Fruit fly (Drosophila melanogaster): ENCODE data around the gene Zip99C.

Zip99C gene

dm6 chr3R:29894393-29894792 lies 25.7 kb upstream of the Zip99C start (continued):
- TF ChIP-seq Oaz (GFP tag; IDR thresholded peaks at IDR 0.05): 0 out of 2 replicates have a peak, but pooled peaks have one; percentile 22
- peak; percentile 36 for TF ChIP-seq az2 (GFP tag; optimal IDR thresholded peaks at IDR 0.05)
- TF ChIP-seq gsb (GFP tag; IDR thresholded peaks at IDR 0.05): peak; percentile 47
- no peak for TF ChIP-seq Nf-YA (GFP tag; IDR thresholded peaks at IDR 0.05)
- TF ChIP-seq CG31441 (GFP tag; IDR thresholded peaks at IDR 0.05): peak; percentile 76
- TF ChIP-seq wdn (GFP tag; IDR thresholded peaks at IDR 0.05): peak; percentile 27; the same call in 1 of the 2 replicates
- no peak for TF ChIP-seq fru (optimal IDR thresholded peaks at IDR 0.05)
- peak; percentile 20 for TF ChIP-seq pb (GFP tag; optimal IDR thresholded peaks at IDR 0.05)
- no peak for TF ChIP-seq TFAM (GFP tag; optimal IDR thresholded peaks at IDR 0.05)
- TF ChIP-seq CG9797 (GFP tag; optimal IDR thresholded peaks at IDR 0.05): no peak
- TF ChIP-seq pum (GFP tag; optimal IDR thresholded peaks at IDR 0.05): peak; percentile 34
- peak; percentile 66 for TF ChIP-seq Fer1 (GFP tag; optimal IDR thresholded peaks at IDR 0.05)
- TF ChIP-seq MTF-1 (GFP tag; optimal IDR thresholded peaks at IDR 0.05; ENCODE audit: borderline replicate concordance): no peak
- TF ChIP-seq CG17361 (GFP tag; IDR thresholded peaks at IDR 0.05): peak; percentile 67
- peak; percentile 58 for TF ChIP-seq CG11247 (GFP tag; IDR thresholded peaks at IDR 0.05)
- no peak for TF ChIP-seq CG13287 (GFP tag; IDR thresholded peaks at IDR 0.05; ENCODE audit: partially characterized antibody)
- no peak for TF ChIP-seq Hr78 (GFP tag; optimal IDR thresholded peaks at IDR 0.05)
- TF ChIP-seq D19A (tag; optimal IDR thresholded peaks at IDR 0.05): peak; percentile 52
- peak; percentile 62 for TF ChIP-seq nmo (GFP tag; optimal IDR thresholded peaks at IDR 0.05)
- TF ChIP-seq CG4854 (GFP tag; optimal IDR thresholded peaks at IDR 0.05): peak; percentile 19
- peak; percentile 55 for TF ChIP-seq NfI (GFP tag; optimal IDR thresholded peaks at IDR 0.05)
- TF ChIP-seq CG8281 (tag; optimal IDR thresholded peaks at IDR 0.05): peak; percentile 18
- TF ChIP-seq CG11398 (GFP tag; optimal IDR thresholded peaks at IDR 0.05): no peak
- TF ChIP-seq so (GFP tag; IDR thresholded peaks at IDR 0.05): peak; percentile 72
- TF ChIP-seq Ptx1 (GFP tag; IDR thresholded peaks at IDR 0.05): peak; percentile 59
- TF ChIP-seq esg (GFP tag; conservative IDR thresholded peaks at IDR 0.05): peak; percentile 35; the same call in 1 of the 2 replicates
- TF ChIP-seq psq (GFP tag; optimal IDR thresholded peaks at IDR 0.05): no peak
- TF ChIP-seq Stat92E (GFP tag; optimal IDR thresholded peaks at IDR 0.05): no peak
- peak; percentile 24 for TF ChIP-seq CG4820 (GFP tag; optimal IDR thresholded peaks at IDR 0.05)
- peak; percentile 57 for TF ChIP-seq CG10209 (GFP tag; optimal IDR thresholded peaks at IDR 0.05)
- peak; percentile 61; the same call in 2 of the 3 replicates for TF ChIP-seq CG34422 (GFP tag; IDR thresholded peaks at IDR 0.05)
- TF ChIP-seq CG12104 (GFP tag; optimal IDR thresholded peaks at IDR 0.05): peak; percentile 42
- no peak for TF ChIP-seq CG17912 (GFP tag; optimal IDR thresholded peaks at IDR 0.05)
- TF ChIP-seq CG1603 (tag; optimal IDR thresholded peaks at IDR 0.05): peak; percentile 52
- TF ChIP-seq lola (GFP tag; optimal IDR thresholded peaks at IDR 0.05): no peak
- TF ChIP-seq Dek (tag; optimal IDR thresholded peaks at IDR 0.05): peak; percentile 57
- TF ChIP-seq Fer3 (tag; optimal IDR thresholded peaks at IDR 0.05): peak; percentile 58
- TF ChIP-seq org-1 (GFP tag; optimal IDR thresholded peaks at IDR 0.05): peak; percentile 35
- TF ChIP-seq bowl (GFP tag; IDR thresholded peaks at IDR 0.05): no peak
- no peak for TF ChIP-seq CG4282 (GFP tag; optimal IDR thresholded peaks at IDR 0.05)
- peak; percentile 60 to 64 for TF ChIP-seq dpn (GFP tag; optimal IDR thresholded peaks at IDR 0.05)
- TF ChIP-seq twi (tag; optimal IDR thresholded peaks at IDR 0.05): peak; percentile 20
- TF ChIP-seq Hr51 (GFP tag; optimal IDR thresholded peaks at IDR 0.05): peak in 1 of 2 experiments; percentile 79
- no peak for TF ChIP-seq prd (optimal IDR thresholded peaks at IDR 0.05)
- TF ChIP-seq prd (GFP tag; IDR thresholded peaks at IDR 0.05): peak; percentile 48; the same call in 2 of the 3 replicates
- TF ChIP-seq dati (GFP tag; IDR thresholded peaks at IDR 0.05): no peak
- TF ChIP-seq slbo (GFP tag; IDR thresholded peaks at IDR 0.05): peak; percentile 73
- TF ChIP-seq Aef1 (GFP tag; IDR thresholded peaks at IDR 0.05): peak; percentile 61
- TF ChIP-seq CG10654 (GFP tag; optimal IDR thresholded peaks at IDR 0.05): peak; percentile 25
- TF ChIP-seq Blimp-1 (GFP tag; optimal IDR thresholded peaks at IDR 0.05): peak; percentile 36
- peak; percentile 23 for TF ChIP-seq CG15514 (GFP tag; optimal IDR thresholded peaks at IDR 0.05)

Measured in whole organism, embryonic.